Fruit fly (Drosophila melanogaster) whole organism, embryonic: ENCODE data around the gene Atx-1.

Source experiments
- ATbp ChIP-seq: fragments of 200-800 bp; sonication (Bioruptor generic); optimal IDR thresholded peaks from 2 replicates; lab custom pipeline; 2017; ENCODE audit warnings: missing biosample characterization, mild to moderate bottlenecking, missing genetic modification characterization, missing genetic modification reagents
- Atf-2 ChIP-seq: fragments of 200-800 bp; sonication (Bioruptor generic); optimal IDR thresholded peaks from 2 replicates; lab custom pipeline; 2016; ENCODE audit warnings: missing biosample characterization, missing genetic modification characterization
- CG10147 ChIP-seq: fragments of 200-800 bp; sonication (Bioruptor generic); optimal IDR thresholded peaks from 2 replicates; lab custom pipeline; 2019; ENCODE audit warnings: missing biosample characterization, mild to moderate bottlenecking, missing genetic modification characterization, moderate library complexity
- CG10366 ChIP-seq: fragments of 200-800 bp; sonication (Bioruptor generic); IDR thresholded peaks from 2 replicates; pipeline ENCODE4 v1.3.6; 2022; ENCODE audit warnings: missing biosample characterization, missing genetic modification characterization
- CG13624 ChIP-seq: fragments of 200-800 bp; sonication (Bioruptor generic); optimal IDR thresholded peaks from 2 replicates; lab custom pipeline; 2016; ENCODE audit warnings: missing biosample characterization, missing genetic modification characterization
- CG14014 ChIP-seq: fragments of 200-800 bp; sonication (Bioruptor generic); IDR thresholded peaks from 2 replicates; pipeline ENCODE4 v1.3.6; 2022; ENCODE audit warnings: missing biosample characterization, missing genetic modification characterization
- CG14441 ChIP-seq: fragments of 200-800 bp; sonication (Bioruptor generic); IDR thresholded peaks from 2 replicates; pipeline ENCODE4 v1.3.6; 2022; ENCODE audit warnings: missing biosample characterization, missing genetic modification characterization
- CG14710 ChIP-seq: fragments of 200-800 bp; sonication (Bioruptor generic); optimal IDR thresholded peaks from 3 replicates; lab custom pipeline; 2019; ENCODE audit warnings: missing biosample characterization, mild to moderate bottlenecking, missing genetic modification characterization, moderate library complexity
- CG14860 ChIP-seq: fragments of 200-800 bp; sonication (Bioruptor generic); IDR thresholded peaks from 3 replicates; pipeline ENCODE4 v1.3.6; 2022; ENCODE audit warnings: missing biosample characterization, missing genetic modification characterization; ENCODE audit not compliant: partially characterized antibody
- CG14965 ChIP-seq: fragments of 200-800 bp; sonication (Bioruptor generic); optimal IDR thresholded peaks from 2 replicates; lab custom pipeline; 2016; ENCODE audit warnings: missing biosample characterization, missing genetic modification characterization, borderline replicate concordance
- CG15479 ChIP-seq: fragments of 200-800 bp; sonication (Bioruptor generic); optimal IDR thresholded peaks from 3 replicates; lab custom pipeline; 2019; ENCODE audit warnings: missing biosample characterization, mild to moderate bottlenecking, missing genetic modification characterization, moderate library complexity
- CG1647 ChIP-seq: fragments of 200-800 bp; sonication (Bioruptor generic); optimal IDR thresholded peaks from 3 replicates; lab custom pipeline; 2016; ENCODE audit warnings: missing biosample characterization, missing genetic modification characterization
- CG16813 ChIP-seq: fragments of 200-800 bp; sonication (Bioruptor generic); IDR thresholded peaks from 3 replicates; pipeline ENCODE4 v1.3.6; 2022; ENCODE audit warnings: missing biosample characterization, missing genetic modification characterization; ENCODE audit not compliant: partially characterized antibody
- CG31224 ChIP-seq: fragments of 200-800 bp; sonication (Bioruptor generic); IDR thresholded peaks from 2 replicates; pipeline ENCODE4 v1.3.6; 2022; ENCODE audit warnings: missing biosample characterization, missing genetic modification characterization
- CG34376 ChIP-seq: fragments of 200-800 bp; sonication (Bioruptor generic); optimal IDR thresholded peaks from 2 replicates; lab custom pipeline; 2018; ENCODE audit warnings: missing biosample characterization, mild to moderate bottlenecking, missing genetic modification characterization
- CG3995 ChIP-seq: fragments of 200-800 bp; sonication (Bioruptor generic); optimal IDR thresholded peaks from 3 replicates; lab custom pipeline; 2016; ENCODE audit warnings: missing biosample characterization, missing genetic modification characterization
- CG4404 ChIP-seq: fragments of 200-800 bp; sonication (Bioruptor generic); IDR thresholded peaks from 2 replicates; pipeline ENCODE4 v1.3.6; 2022; ENCODE audit warnings: missing biosample characterization, missing genetic modification characterization
- CG6791 ChIP-seq: fragments of 200-800 bp; sonication (Bioruptor generic); IDR thresholded peaks from 3 replicates; pipeline ENCODE4 v1.3.6; 2022; ENCODE audit warnings: missing biosample characterization, missing genetic modification characterization; ENCODE audit not compliant: partially characterized antibody
- CG9797 ChIP-seq: fragments of 200-800 bp; sonication (Bioruptor generic); optimal IDR thresholded peaks from 3 replicates; lab custom pipeline; 2018; ENCODE audit warnings: missing biosample characterization, mild to moderate bottlenecking, missing genetic modification characterization
- Camta ChIP-seq: fragments of 200-800 bp; sonication (Bioruptor generic); optimal IDR thresholded peaks from 2 replicates; lab custom pipeline; 2016; ENCODE audit warnings: missing biosample characterization, missing genetic modification characterization
- E2f1 ChIP-seq: fragments of 200-800 bp; sonication (Bioruptor generic); IDR thresholded peaks from 2 replicates; pipeline ENCODE4 v1.3.6; 2022; ENCODE audit warnings: missing biosample characterization, missing genetic modification characterization
- Gsc ChIP-seq: fragments of 200-800 bp; sonication (Bioruptor generic); IDR thresholded peaks from 2 replicates; pipeline ENCODE4 v1.3.6; 2022; ENCODE audit warnings: missing biosample characterization, missing genetic modification characterization
- Hr78 ChIP-seq, 2 experiments: fragments of 200-800 bp in 1 of 2; fragments of >200 bp in 1 of 2; sonication (Bioruptor generic) in 1 of 2; optimal IDR thresholded peaks; 2 replicates each; lab custom pipeline; 2017 to 2019; ENCODE audit warnings: missing biosample characterization in 2 of 2, missing genetic modification characterization in 2 of 2, mild to moderate bottlenecking in 1 of 2, moderate library complexity in 1 of 2
- Med ChIP-seq: fragments of 200-800 bp; sonication (Bioruptor generic); peaks from one replicate; lab custom pipeline; 2016; ENCODE audit warnings: missing biosample characterization, missing genetic modification characterization, mild to moderate bottlenecking, inconsistent platforms, moderate library complexity
- Mes4 ChIP-seq: fragments of 200-800 bp; sonication (Bioruptor generic); optimal IDR thresholded peaks from 2 replicates; lab custom pipeline; 2016; ENCODE audit warnings: missing biosample characterization, missing genetic modification characterization
- Mrtf ChIP-seq: fragments of 200-800 bp; sonication (Bioruptor generic); IDR thresholded peaks from 3 replicates; pipeline ENCODE4 v1.3.6; 2022; ENCODE audit warnings: missing biosample characterization, missing genetic modification characterization
- Neu2 ChIP-seq: fragments of 200-800 bp; sonication (Bioruptor generic); optimal IDR thresholded peaks from 3 replicates; lab custom pipeline; 2016; ENCODE audit warnings: missing biosample characterization, missing genetic modification characterization, borderline replicate concordance
- Oaz ChIP-seq: fragments of 200-800 bp; sonication (Bioruptor generic); IDR thresholded peaks from 2 replicates; pipeline ENCODE4 v1.3.6; 2022; ENCODE audit warnings: missing biosample characterization, missing genetic modification characterization
- Scr ChIP-seq: fragments of 200-800 bp; sonication (Bioruptor generic); IDR thresholded peaks from 2 replicates; pipeline ENCODE4 v1.3.6; 2022; ENCODE audit warnings: missing biosample characterization, missing genetic modification characterization; ENCODE audit not compliant: partially characterized antibody
- YL-1 ChIP-seq: fragments of 200-800 bp; sonication (Bioruptor generic); optimal IDR thresholded peaks from 3 replicates; lab custom pipeline; 2017; ENCODE audit warnings: missing biosample characterization, mild to moderate bottlenecking, missing genetic modification characterization
- ap ChIP-seq: fragments of 200-800 bp; sonication (Bioruptor generic); IDR thresholded peaks from 2 replicates; pipeline ENCODE4 v1.3.6; 2022; ENCODE audit warnings: missing biosample characterization, missing genetic modification characterization
- chn ChIP-seq: fragments of 200-800 bp; sonication (Bioruptor generic); optimal IDR thresholded peaks from 2 replicates; lab custom pipeline; 2016; ENCODE audit warnings: missing biosample characterization, missing genetic modification characterization
- disco-r ChIP-seq: fragments of 200-800 bp; sonication (Bioruptor generic); optimal IDR thresholded peaks from 2 replicates; lab custom pipeline; 2016; ENCODE audit warnings: missing biosample characterization, missing genetic modification characterization
- ems ChIP-seq: fragments of 200-800 bp; sonication (Bioruptor generic); optimal IDR thresholded peaks from 3 replicates; lab custom pipeline; 2016; ENCODE audit warnings: missing biosample characterization, missing genetic modification characterization
- exex ChIP-seq: fragments of 200-800 bp; sonication (Bioruptor generic); optimal IDR thresholded peaks from 4 replicates; lab custom pipeline; 2018; ENCODE audit warnings: missing biosample characterization, mild to moderate bottlenecking, missing genetic modification characterization, moderate library complexity
- fd102C ChIP-seq: fragments of 200-800 bp; sonication (Bioruptor generic); optimal IDR thresholded peaks from 2 replicates; lab custom pipeline; 2018; ENCODE audit warnings: missing biosample characterization, mild to moderate bottlenecking, missing genetic modification characterization, moderate library complexity
- fd64A ChIP-seq: fragments of 200-800 bp; sonication (Bioruptor generic); optimal IDR thresholded peaks from 3 replicates; lab custom pipeline; 2018; ENCODE audit warnings: missing biosample characterization, mild to moderate bottlenecking, missing genetic modification characterization
- gem ChIP-seq: fragments of 200-800 bp; sonication (Bioruptor generic); optimal IDR thresholded peaks from 2 replicates; lab custom pipeline; 2019; ENCODE audit warnings: missing biosample characterization, mild to moderate bottlenecking, missing genetic modification characterization, moderate library complexity
- grau ChIP-seq: fragments of 200-800 bp; optimal IDR thresholded peaks from 3 replicates; lab custom pipeline; 2019; ENCODE audit warnings: missing biosample characterization, mild to moderate bottlenecking, missing genetic modification characterization, moderate library complexity
- grn ChIP-seq: fragments of 200-800 bp; sonication (Bioruptor generic); optimal IDR thresholded peaks from 3 replicates; lab custom pipeline; 2017; ENCODE audit warnings: missing biosample characterization, missing genetic modification characterization
- jigr1 ChIP-seq: fragments of 200-800 bp; sonication (Bioruptor generic); IDR thresholded peaks from 3 replicates; pipeline ENCODE4 v1.3.6; 2022; ENCODE audit warnings: missing biosample characterization, missing genetic modification characterization
- jumu ChIP-seq: fragments of 200-800 bp; sonication (Bioruptor generic); optimal IDR thresholded peaks from 3 replicates; lab custom pipeline; 2016; ENCODE audit warnings: missing biosample characterization, missing genetic modification characterization
- mam ChIP-seq: fragments of 200-800 bp; sonication (Bioruptor generic); optimal IDR thresholded peaks from 3 replicates; lab custom pipeline; 2016; ENCODE audit warnings: missing biosample characterization, missing genetic modification characterization
- nerfin-1 ChIP-seq: fragments of 200-800 bp; sonication (Bioruptor generic); optimal IDR thresholded peaks from 3 replicates; lab custom pipeline; 2019; ENCODE audit warnings: missing biosample characterization, mild to moderate bottlenecking, missing genetic modification characterization, moderate library complexity
- nerfin-2 ChIP-seq: fragments of 200-800 bp; sonication (Bioruptor generic); IDR thresholded peaks from 2 replicates; pipeline ENCODE4 v1.3.6; 2022; ENCODE audit warnings: missing biosample characterization, missing genetic modification characterization; ENCODE audit not compliant: partially characterized antibody
- ranshi ChIP-seq: fragments of 200-800 bp; sonication (Bioruptor generic); IDR thresholded peaks from 2 replicates; pipeline ENCODE4 v1.3.6; 2022; ENCODE audit warnings: missing biosample characterization, missing genetic modification characterization
- slp2 ChIP-seq: fragments of 200-800 bp; sonication (Bioruptor generic); optimal IDR thresholded peaks from 2 replicates; lab custom pipeline; 2016; ENCODE audit warnings: missing biosample characterization, missing genetic modification characterization
- so ChIP-seq: fragments of 200-800 bp; sonication (Bioruptor generic); IDR thresholded peaks from 3 replicates; pipeline ENCODE4 v1.3.6; 2022; ENCODE audit warnings: missing biosample characterization, missing genetic modification characterization
- tin ChIP-seq: fragments of 200-800 bp; sonication (Bioruptor generic); optimal IDR thresholded peaks from 3 replicates; lab custom pipeline; 2016; ENCODE audit warnings: missing biosample characterization, missing genetic modification characterization
- wek ChIP-seq: fragments of 200-800 bp; sonication (Bioruptor generic); optimal IDR thresholded peaks from 3 replicates; lab custom pipeline; 2018; ENCODE audit warnings: missing biosample characterization, mild to moderate bottlenecking, missing genetic modification characterization, moderate library complexity

Gene Atx-1

dm6 chrX:6856332-6856995, 33.5 kb downstream of the Atx-1 start (continued):
- TF ChIP-seq CG14965 (GFP tag; lab: Kevin White, UChicago) (no peak), CG14710 (tag; lab: Kevin White, UChicago) (peak; percentile 28), CG3995 (no peak), Med (GFP tag; lab: Kevin White, UChicago) (peak; percentile 79), CG14860 (GFP tag; lab: Robert Waterston, UW) (no peak), tin (GFP tag; lab: Kevin White, UChicago) (peak; percentile 60), nerfin-1 (peak; percentile 2), Neu2 (no peak), CG14441 (GFP tag; lab: Robert Waterston, UW) (peak; percentile 75), jigr1 (GFP tag; lab: Robert Waterston, UW) (no peak), jumu (GFP tag; lab: Kevin White, UChicago) (no peak), CG6791 (GFP tag; lab: Robert Waterston, UW) (no peak), Mrtf (GFP tag; lab: Robert Waterston, UW) (peak; percentile 51; the same call in 1 of the 3 replicates), chn (GFP tag; lab: Kevin White, UChicago) (no peak), mam (GFP tag; lab: Kevin White, UChicago) (no peak), ATbp (GFP tag; lab: Kevin White, UChicago) (peak; percentile 76), nerfin-2 (GFP tag; lab: Robert Waterston, UW) (no peak), exex (tag; lab: Kevin White, UChicago) (peak; percentile 11), fd64A (no peak), E2f1 (GFP tag; lab: Robert Waterston, UW) (peak; percentile 59; the same call in 1 of the 2 replicates), CG31224 (GFP tag; lab: Robert Waterston, UW) (peak; percentile 58), CG34376 (GFP tag; lab: Kevin White, UChicago) (no peak), Atf-2 (GFP tag; lab: Kevin White, UChicago) (no peak), grau (peak; percentile 79), Gsc (GFP tag; lab: Robert Waterston, UW) (no peak), CG13624 (GFP tag; lab: Kevin White, UChicago) (no peak), ems (GFP tag; lab: Kevin White, UChicago) (no peak), ap (GFP tag; lab: Robert Waterston, UW) (peak; percentile 76), CG15479 (GFP tag; lab: Kevin White, UChicago) (no peak), gem (tag; lab: Kevin White, UChicago) (peak; percentile 88), slp2 (GFP tag; lab: Kevin White, UChicago) (peak; percentile 1), YL-1 (GFP tag; lab: Kevin White, UChicago) (no peak), so (GFP tag; lab: Robert Waterston, UW) (0 out of 3 replicates have a peak, but pooled peaks have one; percentile 53), CG1647 (no peak), fd102C (GFP tag; lab: Kevin White, UChicago) (no peak), CG9797 (no peak), disco-r (GFP tag; lab: Kevin White, UChicago) (no peak), Camta (GFP tag; lab: Kevin White, UChicago) (no peak), Hr78 (GFP tag; optimal IDR thresholded peaks at IDR 0.05; lab: Kevin White, UChicago) (no peak), Scr (GFP tag; lab: Robert Waterston, UW) (no peak), wek (GFP tag; lab: Kevin White, UChicago) (no peak), CG14014 (GFP tag; lab: Robert Waterston, UW) (peak; percentile 43; the same call in 1 of the 2 replicates), CG16813 (GFP tag; lab: Robert Waterston, UW) (no peak), ranshi (GFP tag; lab: Robert Waterston, UW) (peak; percentile 71), CG10366 (GFP tag; lab: Robert Waterston, UW) (peak; percentile 63), Mes4 (GFP tag; lab: Kevin White, UChicago) (no peak), CG10147 (GFP tag; lab: Kevin White, UChicago) (peak; percentile 68), grn (GFP tag; lab: Kevin White, UChicago) (no peak), CG4404 (GFP tag; lab: Robert Waterston, UW) (0 out of 2 replicates have a peak, but pooled peaks have one; percentile 6), Oaz (GFP tag; lab: Robert Waterston, UW) (no peak)
